Worm (Caenorhabditis elegans) whole organism, L2 larva: ENCODE results near the gene aexr-2.

ENCODE experiments used
- C34F6.9 ChIP-seq: fragments of 150-350 bp; optimal IDR thresholded peaks from 2 replicates; lab custom pipeline; 2014; ENCODE audit warnings: missing biosample characterization, missing genetic modification characterization
- F13H6.1 ChIP-seq: sonication (generic microtip); optimal IDR thresholded peaks from 2 replicates; lab custom pipeline; 2016; ENCODE audit warnings: missing genetic modification characterization, missing compliant biosample characterization
- R02D3.7 ChIP-seq: fragments of 150-350 bp; optimal IDR thresholded peaks from 2 replicates; lab custom pipeline; 2014; ENCODE audit warnings: missing biosample characterization, missing genetic modification characterization
- aly-2 ChIP-seq: fragments of 150-350 bp; optimal IDR thresholded peaks from 2 replicates; lab custom pipeline; 2014; ENCODE audit warnings: missing biosample characterization, missing genetic modification characterization
- ama-1 ChIP-seq: fragments of 150-350 bp; optimal IDR thresholded peaks from 2 replicates; lab custom pipeline; 2018; ENCODE audit warnings: inconsistent platforms
- blmp-1 ChIP-seq: sonication (generic microtip); optimal IDR thresholded peaks from 2 replicates; lab custom pipeline; 2017; ENCODE audit warnings: missing genetic modification characterization, mild to moderate bottlenecking, missing compliant biosample characterization, antibody characterized with exemption, moderate library complexity; ENCODE audit not compliant: insufficient read depth
- ceh-82 ChIP-seq: fragments of 150-350 bp; optimal IDR thresholded peaks from 2 replicates; lab custom pipeline; 2014; ENCODE audit warnings: missing biosample characterization, missing genetic modification characterization
- crh-2 ChIP-seq: sonication (generic microtip); optimal IDR thresholded peaks from 2 replicates; lab custom pipeline; 2017; ENCODE audit warnings: missing biosample characterization, missing genetic modification characterization
- egl-27 ChIP-seq: sonication (generic microtip); optimal IDR thresholded peaks from 3 replicates; lab custom pipeline; 2017; ENCODE audit warnings: missing biosample characterization, missing genetic modification reagents, missing genetic modification characterization
- fos-1 ChIP-seq: fragments of 150-350 bp; optimal IDR thresholded peaks from 2 replicates; lab custom pipeline; 2014; ENCODE audit warnings: missing biosample characterization, missing genetic modification characterization
- gmeb-1 ChIP-seq: fragments of 150-350 bp; optimal IDR thresholded peaks from 2 replicates; lab custom pipeline; 2014; ENCODE audit warnings: missing biosample characterization, missing genetic modification characterization
- lin-13 ChIP-seq: fragments of 150-350 bp; optimal IDR thresholded peaks from 2 replicates; lab custom pipeline; 2014; ENCODE audit warnings: missing biosample characterization, missing genetic modification reagents, missing genetic modification characterization
- lin-39 ChIP-seq: fragments of 150-350 bp; optimal IDR thresholded peaks from 2 replicates; lab custom pipeline; 2014; ENCODE audit warnings: missing biosample characterization, missing genetic modification reagents, missing genetic modification characterization
- lsy-2 ChIP-seq, 2 experiments: fragments of 150-350 bp in 1 of 2; sonication (generic microtip) in 1 of 2; optimal IDR thresholded peaks; 2 replicates each; lab custom pipeline; 2014 to 2017; ENCODE audit warnings: missing biosample characterization in 2 of 2, missing genetic modification characterization in 2 of 2
- mbf-1 ChIP-seq: sonication (generic microtip); optimal IDR thresholded peaks from 2 replicates; lab custom pipeline; 2017; ENCODE audit warnings: missing biosample characterization, missing genetic modification characterization
- mdl-1 ChIP-seq, 2 experiments: fragments of 150-350 bp in 1 of 2; sonication (generic microtip) in 1 of 2; optimal IDR thresholded peaks; 2 replicates each; lab custom pipeline; 2017; ENCODE audit warnings: missing biosample characterization in 2 of 2, missing genetic modification characterization in 2 of 2
- nhr-11 ChIP-seq: fragments of 150-350 bp; optimal IDR thresholded peaks from 2 replicates; lab custom pipeline; 2014; ENCODE audit warnings: missing biosample characterization, missing genetic modification characterization
- nhr-12 ChIP-seq: fragments of 150-350 bp; optimal IDR thresholded peaks from 2 replicates; lab custom pipeline; 2014; ENCODE audit warnings: missing biosample characterization, missing genetic modification characterization
- nhr-129 ChIP-seq: fragments of 150-350 bp; optimal IDR thresholded peaks from 2 replicates; lab custom pipeline; 2014; ENCODE audit warnings: missing biosample characterization, missing genetic modification characterization
- nhr-21 ChIP-seq: fragments of 150-350 bp; optimal IDR thresholded peaks from 2 replicates; lab custom pipeline; 2014; ENCODE audit warnings: missing biosample characterization, missing genetic modification characterization
- nhr-25 ChIP-seq: fragments of 150-350 bp; sonication (generic microtip); optimal IDR thresholded peaks from 3 replicates; lab custom pipeline; 2014; ENCODE audit warnings: missing biosample characterization, missing genetic modification characterization
- nhr-6 ChIP-seq: fragments of 150-350 bp; optimal IDR thresholded peaks from 2 replicates; lab custom pipeline; 2014; ENCODE audit warnings: missing biosample characterization, missing genetic modification characterization
- peb-1 ChIP-seq: fragments of 150-350 bp; optimal IDR thresholded peaks from 2 replicates; lab custom pipeline; 2014; ENCODE audit warnings: missing biosample characterization, missing genetic modification characterization
- sem-4 ChIP-seq: fragments of 150-350 bp; optimal IDR thresholded peaks from 2 replicates; lab custom pipeline; 2014; ENCODE audit warnings: missing biosample characterization, missing genetic modification reagents, missing genetic modification characterization
- skn-1 ChIP-seq: sonication (generic microtip); optimal IDR thresholded peaks from 2 replicates; lab custom pipeline; 2017; ENCODE audit warnings: missing biosample characterization, missing genetic modification characterization
- sma-3 ChIP-seq: sonication (generic microtip); optimal IDR thresholded peaks from 2 replicates; lab custom pipeline; 2016; ENCODE audit warnings: missing genetic modification reagents, missing genetic modification characterization, missing compliant biosample characterization
- sma-9 ChIP-seq, 2 experiments: fragments of 150-350 bp in 1 of 2; sonication (generic microtip) in 1 of 2; optimal IDR thresholded peaks; 2 replicates each; lab custom pipeline; 2014 to 2016; ENCODE audit warnings: missing genetic modification characterization in 2 of 2, mild to moderate bottlenecking in 1 of 2, missing biosample characterization in 1 of 2, missing compliant biosample characterization in 1 of 2, missing genetic modification reagents in 1 of 2, moderate library complexity in 1 of 2
- unc-55 ChIP-seq: fragments of 150-350 bp; sonication (generic microtip); optimal IDR thresholded peaks from 3 replicates; lab custom pipeline; 2014; ENCODE audit warnings: missing biosample characterization, missing genetic modification reagents, missing genetic modification characterization
- unc-62 ChIP-seq: fragments of 150-350 bp; optimal IDR thresholded peaks from 2 replicates; lab custom pipeline; 2014; ENCODE audit warnings: missing biosample characterization, missing genetic modification reagents, missing genetic modification characterization
- zag-1 ChIP-seq: fragments of 150-350 bp; optimal IDR thresholded peaks from 2 replicates; lab custom pipeline; 2014; ENCODE audit warnings: missing biosample characterization, missing genetic modification characterization
- ztf-11 ChIP-seq: sonication (generic microtip); optimal IDR thresholded peaks from 2 replicates; lab custom pipeline; 2017; ENCODE audit warnings: missing biosample characterization, missing genetic modification characterization
- ztf-4 ChIP-seq: fragments of 150-350 bp; optimal IDR thresholded peaks from 2 replicates; lab custom pipeline; 2014; ENCODE audit warnings: missing biosample characterization, missing genetic modification characterization

aexr-2 gene

DNA sequence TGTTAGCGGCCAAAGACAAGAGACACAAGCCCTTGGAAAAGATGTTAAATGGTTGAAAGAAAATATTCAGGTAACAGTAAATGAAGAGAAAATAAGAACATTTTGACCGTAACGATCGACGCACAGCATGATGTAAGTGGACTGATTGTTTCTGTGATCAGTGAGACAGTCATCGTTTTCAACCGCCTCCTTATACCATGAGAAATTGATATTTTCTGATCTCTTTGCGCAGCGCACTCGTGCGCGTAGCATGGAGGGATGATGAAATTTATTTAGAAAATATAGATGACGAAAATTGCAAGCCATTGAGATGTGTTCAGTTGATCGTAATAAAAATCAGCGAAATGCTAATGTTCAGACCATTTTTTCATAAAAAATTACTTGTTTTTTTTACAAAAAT, 18.2 kb upstream of the aexr-2 start:
- TF ChIP-seq nhr-129 (tag; lab: Kevin White, UChicago) (peak; percentile 35), nhr-25 (tag; lab: Kevin White, UChicago) (peak; percentile 2), ceh-82 (tag; lab: Kevin White, UChicago) (no peak), fos-1 (no peak), blmp-1 (peak; percentile 11), nhr-21 (peak; percentile 41), sem-4 (tag; lab: Kevin White, UChicago) (no peak), ztf-4 (tag; lab: Kevin White, UChicago) (no peak), ama-1 (no peak), lin-39 (tag; lab: Kevin White, UChicago) (no peak), zag-1 (tag; lab: Kevin White, UChicago) (no peak), mbf-1 (tag; lab: Kevin White, UChicago) (no peak), C34F6.9 (tag; lab: Kevin White, UChicago) (no peak)

ce11 chrX:6646387-6647061, 15.2 kb upstream of the aexr-2 start:
- no peak for TF ChIP-seq ama-1
- no peak for TF ChIP-seq nhr-25 (tag; lab: Kevin White, UChicago)
- TF ChIP-seq sem-4 (tag; lab: Kevin White, UChicago), result no peak
- TF ChIP-seq nhr-11 (tag; lab: Kevin White, UChicago), result no peak
- no peak for TF ChIP-seq aly-2 (tag; lab: Kevin White, UChicago)
- TF ChIP-seq ztf-11 (tag; lab: Kevin White, UChicago), result no peak
- peak; percentile 12 for TF ChIP-seq crh-2 (tag; lab: Kevin White, UChicago)
- peak; percentile 16 for TF ChIP-seq fos-1
- no peak for TF ChIP-seq unc-62
- TF ChIP-seq ztf-4 (tag; lab: Kevin White, UChicago), result no peak
- TF ChIP-seq sma-9 (GFP tag; optimal IDR thresholded peaks at IDR 0.05; lab: Kevin White, UChicago), result peak; percentile 53
- no peak for TF ChIP-seq sma-9 (tag; optimal IDR thresholded peaks at IDR 0.05; lab: Kevin White, UChicago)

DNA sequence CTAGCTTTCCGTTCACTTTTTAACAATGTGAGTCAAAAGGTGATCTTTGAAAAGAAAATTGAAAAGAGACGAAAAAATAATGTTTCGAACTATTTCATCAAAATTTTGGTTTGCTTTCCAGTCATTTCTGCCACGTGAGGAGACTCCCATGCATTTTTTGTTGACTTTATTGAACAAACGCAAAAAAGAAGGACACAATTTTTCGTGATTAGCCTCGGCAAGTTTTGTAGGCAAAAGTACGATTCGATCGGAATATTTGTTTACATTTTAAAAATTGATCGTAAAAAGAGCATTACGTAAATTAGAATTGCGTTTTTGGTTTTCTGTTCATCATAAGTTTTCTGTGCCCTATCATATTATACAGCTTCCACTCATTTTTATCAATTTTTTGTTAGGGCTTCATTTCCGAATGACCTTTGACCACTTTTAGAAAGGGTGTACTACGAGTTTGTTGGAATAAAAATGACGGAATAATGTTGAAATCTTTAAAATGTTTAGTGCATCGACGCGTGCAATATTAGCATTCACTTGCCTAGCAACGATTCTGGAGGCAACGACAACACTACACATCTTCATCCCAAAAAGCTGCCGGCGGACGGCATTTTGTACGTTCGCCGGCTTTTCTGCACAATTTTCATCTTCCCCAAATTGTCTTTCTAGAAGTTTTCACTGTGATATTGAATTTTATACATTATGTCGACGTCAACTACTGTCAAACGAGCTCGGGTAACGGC, 13.8 kb upstream of the aexr-2 start, which contains the start of gene C56E10.3:
TSS of gene C56E10.3 (plus strand) at position 684 of the 734 bp plus-strand sequence.
- TF ChIP-seq nhr-129 (tag; lab: Kevin White, UChicago), result peak; percentile 37
- peak; percentile 70 for TF ChIP-seq F13H6.1 (tag; lab: Kevin White, UChicago)
- TF ChIP-seq skn-1, result peak; percentile 13
- TF ChIP-seq gmeb-1, result peak; percentile 50
- TF ChIP-seq mdl-1 (tag; optimal IDR thresholded peaks at IDR 0.05; lab: Kevin White, UChicago), result no peak
- peak; percentile 18 for TF ChIP-seq C34F6.9 (tag; lab: Kevin White, UChicago)
- peak; percentile 72 for TF ChIP-seq sma-9 (GFP tag; optimal IDR thresholded peaks at IDR 0.05; lab: Kevin White, UChicago)
- no peak for TF ChIP-seq sma-9 (tag; optimal IDR thresholded peaks at IDR 0.05; lab: Kevin White, UChicago)
- TF ChIP-seq crh-2 (tag; lab: Kevin White, UChicago), result peak; percentile 62
- no peak for TF ChIP-seq unc-55 (GFP tag; lab: Kevin White, UChicago)
- no peak for TF ChIP-seq R02D3.7 (tag; lab: Kevin White, UChicago)
- TF ChIP-seq fos-1, result peak; percentile 38

- TF ChIP-seq ztf-11 (tag; lab: Kevin White, UChicago), result no peak
- TF ChIP-seq unc-55 (GFP tag; lab: Kevin White, UChicago), result no peak
- TF ChIP-seq nhr-6 (tag; lab: Kevin White, UChicago), result peak; percentile 21
- TF ChIP-seq nhr-129 (tag; lab: Kevin White, UChicago), result peak; percentile 73
- peak; percentile 40 for TF ChIP-seq gmeb-1
- TF ChIP-seq lin-13 (GFP tag; lab: Kevin White, UChicago), result peak; percentile 4
- TF ChIP-seq skn-1, result peak; percentile 93
- TF ChIP-seq lsy-2 (tag; optimal IDR thresholded peaks at IDR 0.05; lab: Kevin White, UChicago), result peak in 1 of 2 experiments; percentile 32
- TF ChIP-seq ztf-4 (tag; lab: Kevin White, UChicago), result no peak
- no peak for TF ChIP-seq nhr-12 (tag; lab: Kevin White, UChicago)
- no peak for TF ChIP-seq zag-1 (tag; lab: Kevin White, UChicago)
- peak; percentile 72 for TF ChIP-seq nhr-25 (tag; lab: Kevin White, UChicago)
- TF ChIP-seq mdl-1 (tag; optimal IDR thresholded peaks at IDR 0.05; lab: Kevin White, UChicago), result peak in 1 of 2 experiments; percentile 41
- no peak for TF ChIP-seq mbf-1 (tag; lab: Kevin White, UChicago)
- TF ChIP-seq crh-2 (tag; lab: Kevin White, UChicago), result peak; percentile 79
- TF ChIP-seq peb-1 (tag; lab: Kevin White, UChicago), result no peak
- TF ChIP-seq sem-4 (tag; lab: Kevin White, UChicago), result no peak
- no peak for TF ChIP-seq nhr-21
- TF ChIP-seq blmp-1, result peak; percentile 80
- TF ChIP-seq aly-2 (tag; lab: Kevin White, UChicago), result no peak
- peak; percentile 53 for TF ChIP-seq sma-3 (GFP tag; lab: Kevin White, UChicago)
- peak; percentile 63 for TF ChIP-seq sma-9 (GFP tag; optimal IDR thresholded peaks at IDR 0.05; lab: Kevin White, UChicago)
- TF ChIP-seq sma-9 (tag; optimal IDR thresholded peaks at IDR 0.05; lab: Kevin White, UChicago), result no peak
- TF ChIP-seq fos-1, result peak; percentile 30
- no peak for TF ChIP-seq F13H6.1 (tag; lab: Kevin White, UChicago)
- TF ChIP-seq egl-27 (tag; lab: Kevin White, UChicago), result peak; percentile 57
Observed at ce11 chrX:6642798-6643197, 11.5 kb upstream of the aexr-2 start.
